Fruit fly (Drosophila melanogaster): ENCODE measurements around the gene CG17734.

The CG17734 gene

DNA sequence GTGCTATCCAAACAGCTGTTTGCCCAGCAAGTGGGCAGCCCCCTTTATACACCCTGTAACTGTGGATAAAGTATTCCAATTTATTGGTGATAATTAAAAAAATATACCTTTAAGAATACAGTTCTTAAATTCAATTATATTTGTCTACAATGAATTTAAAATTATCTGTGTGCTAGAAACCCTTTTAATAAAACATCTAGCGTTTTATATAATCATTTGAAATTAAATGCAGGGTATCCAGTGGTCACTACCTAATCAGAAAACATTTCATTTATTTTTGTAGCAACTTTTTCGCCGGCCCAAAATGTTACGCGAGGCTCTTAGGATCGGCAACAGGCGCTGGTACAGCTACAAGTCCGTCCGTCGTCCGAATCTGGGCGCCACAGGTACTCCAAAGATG, 17.3 kb downstream of the CG17734 start, which contains the start of gene CG17726 (continued):
- TF ChIP-seq nau (GFP tag; optimal IDR thresholded peaks at IDR 0.05) (no peak), dati (GFP tag; IDR thresholded peaks at IDR 0.05) (peak; percentile 94), Blimp-1 (GFP tag; optimal IDR thresholded peaks at IDR 0.05) (peak; percentile 94), Dll (GFP tag; IDR thresholded peaks at IDR 0.05; ENCODE audit: partially characterized antibody) (peak; percentile 32; the same call in 1 of the 4 replicates), CG12071 (GFP tag; optimal IDR thresholded peaks at IDR 0.05) (peak; percentile 90), sr (GFP tag; IDR thresholded peaks at IDR 0.05) (peak; percentile 76; the same call in 1 of the 3 replicates), CG3281 (GFP tag; optimal IDR thresholded peaks at IDR 0.05) (peak; percentile 91), CG31365 (tag; optimal IDR thresholded peaks at IDR 0.05) (peak; percentile 81), HmgZ (tag; optimal IDR thresholded peaks at IDR 0.05) (peak; percentile 97), bsh (GFP tag; optimal IDR thresholded peaks at IDR 0.05) (peak; percentile 62 to 99), slp2 (GFP tag; optimal IDR thresholded peaks at IDR 0.05) (peak; percentile 84), tx (GFP tag; optimal IDR thresholded peaks at IDR 0.05) (peak; percentile 86), ssp (GFP tag; IDR thresholded peaks at IDR 0.05) (peak; percentile 93), Scr (GFP tag; IDR thresholded peaks at IDR 0.05; ENCODE audit: partially characterized antibody) (no peak), CG32532 (GFP tag; IDR thresholded peaks at IDR 0.05) (peak; percentile 98), CG15601 (tag; optimal IDR thresholded peaks at IDR 0.05) (peak; percentile 97), CG17568 (GFP tag; optimal IDR thresholded peaks at IDR 0.05) (no peak), CHES-1-like (GFP tag; optimal IDR thresholded peaks at IDR 0.05) (peak; percentile 84), unc-4 (GFP tag; IDR thresholded peaks at IDR 0.05; ENCODE audit: partially characterized antibody) (no peak), Gsc (GFP tag; IDR thresholded peaks at IDR 0.05) (peak; percentile 86), dmrt11E (tag; optimal IDR thresholded peaks at IDR 0.05) (peak; percentile 99), amos (GFP tag; IDR thresholded peaks at IDR 0.05; ENCODE audit: partially characterized antibody) (no peak), CG6175 (GFP tag; IDR thresholded peaks at IDR 0.05) (peak; percentile 87), Six4 (GFP tag; optimal IDR thresholded peaks at IDR 0.05) (peak; percentile 96), CG43689 (GFP tag; IDR thresholded peaks at IDR 0.05) (peak; percentile 97), zen2 (GFP tag; IDR thresholded peaks at IDR 0.05; ENCODE audit: partially characterized antibody) (no peak), disco-r (GFP tag; optimal IDR thresholded peaks at IDR 0.05) (peak; percentile 85), CG8359 (GFP tag; optimal IDR thresholded peaks at IDR 0.05; ENCODE audit: borderline replicate concordance) (peak; percentile 83), dimm (GFP tag; IDR thresholded peaks at IDR 0.05) (peak; percentile 95), HLH54F (GFP tag; optimal IDR thresholded peaks at IDR 0.05) (peak; percentile 78), Fer2 (tag; optimal IDR thresholded peaks at IDR 0.05) (peak; percentile 94), gce (GFP tag; IDR thresholded peaks at IDR 0.05) (peak; percentile 98), CG8281 (tag; optimal IDR thresholded peaks at IDR 0.05) (peak; percentile 88), CG8388 (GFP tag; optimal IDR thresholded peaks at IDR 0.05) (peak; percentile 98), CG4360 (GFP tag; IDR thresholded peaks at IDR 0.05) (peak; percentile 82), lab (GFP tag; optimal IDR thresholded peaks at IDR 0.05) (no peak), nmo (GFP tag; optimal IDR thresholded peaks at IDR 0.05) (peak; percentile 99), ase (GFP tag; IDR thresholded peaks at IDR 0.05) (peak; percentile 98), CG10654 (GFP tag; optimal IDR thresholded peaks at IDR 0.05) (peak; percentile 93), Gug (GFP tag; IDR thresholded peaks at IDR 0.05) (peak; percentile 79; the same call in 3 of the 4 replicates), CG14667 (GFP tag; IDR thresholded peaks at IDR 0.05) (peak; percentile 96), bcd (GFP tag; optimal IDR thresholded peaks at IDR 0.05) (peak; percentile 95), Hmx (GFP tag; optimal IDR thresholded peaks at IDR 0.05) (peak; percentile 84), CG13123 (GFP tag; optimal IDR thresholded peaks at IDR 0.05) (peak; percentile 90), rib (GFP tag; IDR thresholded peaks at IDR 0.05) (peak; percentile 97), Lhr (GFP tag; optimal IDR thresholded peaks at IDR 0.05) (peak; percentile 86), stc (GFP tag; IDR thresholded peaks at IDR 0.05) (peak; percentile 99), gem (tag; optimal IDR thresholded peaks at IDR 0.05) (peak; percentile 99), E2f1 (GFP tag; IDR thresholded peaks at IDR 0.05) (peak; percentile 98), CG14014 (GFP tag; IDR thresholded peaks at IDR 0.05) (peak; percentile 98)
